Worm (Caenorhabditis elegans) whole organism, early embryonic: ENCODE measurements around the gene fbxb-55.

Source experiments
- aly-1 ChIP-seq: sonication (generic microtip); optimal IDR thresholded peaks from 2 replicates; lab custom pipeline; 2016; ENCODE audit warnings: missing genetic modification characterization, missing compliant biosample characterization
- ama-1 ChIP-seq: fragments of 150-350 bp; optimal IDR thresholded peaks from 2 replicates; lab custom pipeline; 2014

DNA sequence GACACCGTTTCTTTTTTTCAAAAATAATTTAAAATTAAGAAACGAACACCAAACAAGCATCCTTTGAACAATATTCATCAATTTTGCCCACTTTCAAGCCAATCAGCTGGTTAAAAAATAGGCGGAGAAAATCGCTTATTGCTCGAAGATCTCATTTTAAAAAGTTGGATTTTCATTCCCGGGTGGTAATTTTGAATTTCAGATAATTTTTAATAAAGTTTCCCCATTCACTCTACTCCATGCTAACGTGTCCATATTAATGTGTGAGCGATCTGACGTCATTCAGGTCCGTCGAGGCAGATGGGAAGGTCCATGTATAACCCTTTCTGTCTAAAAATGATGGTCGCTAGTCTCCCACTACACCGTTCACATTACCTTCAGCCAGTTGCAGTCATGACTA, at the start of gene fbxb-55:
- TF ChIP-seq ama-1 (lab: Kevin White, UChicago) (no peak), aly-1 (tag; lab: Kevin White, UChicago) (no peak)
